Fruit fly (Drosophila melanogaster): Measurements from ENCODE around the gene dos.

dos gene

dm6 chr3L:2581343-2581825 is 7.8 kb upstream of the dos start:
- TF ChIP-seq CG8478 (optimal IDR thresholded peaks at IDR 0.05) (no peak), usp (GFP tag; optimal IDR thresholded peaks at IDR 0.05) (no peak), EcR (GFP tag; optimal IDR thresholded peaks at IDR 0.05) (no peak), pan (optimal IDR thresholded peaks at IDR 0.05) (no peak), Dll (optimal IDR thresholded peaks at IDR 0.05) (no peak), psq (optimal IDR thresholded peaks at IDR 0.05) (no peak)

- no peak for TF ChIP-seq psq (optimal IDR thresholded peaks at IDR 0.05)
- TF ChIP-seq usp (GFP tag; optimal IDR thresholded peaks at IDR 0.05): no peak
- no peak for TF ChIP-seq CG8478 (optimal IDR thresholded peaks at IDR 0.05)
- TF ChIP-seq Dll (optimal IDR thresholded peaks at IDR 0.05): no peak
- TF ChIP-seq pan (optimal IDR thresholded peaks at IDR 0.05): no peak
- TF ChIP-seq EcR (GFP tag; optimal IDR thresholded peaks at IDR 0.05): no peak
These were observed 7.4 kb upstream of the dos start for dm6 chr3L:2581857-2582256.

dm6 chr3L:2582290-2582689 is 6.9 kb upstream of the dos start:
- no peak for TF ChIP-seq EcR (GFP tag; optimal IDR thresholded peaks at IDR 0.05)

- TF ChIP-seq EcR (GFP tag; optimal IDR thresholded peaks at IDR 0.05): peak in 1 of 2 experiments; percentile 42
- no peak for TF ChIP-seq psq (optimal IDR thresholded peaks at IDR 0.05)
These were observed 6.3 kb upstream of the dos start for dm6 chr3L:2582753-2583536.

dm6 chr3L:2583537-2583870 is 5.7 kb upstream of the dos start:
- TF ChIP-seq EcR (GFP tag; optimal IDR thresholded peaks at IDR 0.05) (peak in 1 of 2 experiments; percentile 60), CG8478 (optimal IDR thresholded peaks at IDR 0.05) (no peak)

dm6 chr3L:2584119-2584805 is 5.0 kb upstream of the dos start:
- TF ChIP-seq psq (optimal IDR thresholded peaks at IDR 0.05): no peak
- TF ChIP-seq EcR (GFP tag; optimal IDR thresholded peaks at IDR 0.05): peak in 1 of 2 experiments; percentile 59

dm6 chr3L:2584827-2585226 is 4.4 kb upstream of the dos start:
- TF ChIP-seq EcR (GFP tag; optimal IDR thresholded peaks at IDR 0.05) (no peak), Dll (optimal IDR thresholded peaks at IDR 0.05) (no peak), usp (GFP tag; optimal IDR thresholded peaks at IDR 0.05) (no peak), pan (optimal IDR thresholded peaks at IDR 0.05) (no peak), CG8478 (optimal IDR thresholded peaks at IDR 0.05) (no peak), psq (optimal IDR thresholded peaks at IDR 0.05) (no peak)

- TF ChIP-seq Dll (optimal IDR thresholded peaks at IDR 0.05) (no peak), EcR (GFP tag; optimal IDR thresholded peaks at IDR 0.05) (no peak), pan (optimal IDR thresholded peaks at IDR 0.05) (no peak), CG8478 (optimal IDR thresholded peaks at IDR 0.05) (peak; percentile 7), usp (GFP tag; optimal IDR thresholded peaks at IDR 0.05) (no peak)
These were observed 3.1 kb upstream of the dos start, which contains the start of gene msn for dm6 chr3L:2585794-2586741. msn (minus strand) TSS chr3L:2586540.

- TF ChIP-seq Dll (optimal IDR thresholded peaks at IDR 0.05): no peak
- TF ChIP-seq pan (optimal IDR thresholded peaks at IDR 0.05): no peak
- no peak for TF ChIP-seq usp (GFP tag; optimal IDR thresholded peaks at IDR 0.05)
- TF ChIP-seq CG8478 (optimal IDR thresholded peaks at IDR 0.05): no peak
- TF ChIP-seq psq (optimal IDR thresholded peaks at IDR 0.05): no peak
- no peak for TF ChIP-seq EcR (GFP tag; optimal IDR thresholded peaks at IDR 0.05)
These were observed 2.2 kb upstream of the dos start, which contains the start of gene RpL8 for dm6 chr3L:2586804-2587561. RpL8 (plus strand) TSS chr3L:2587456.

dm6 chr3L:2587562-2587918 is 1.7 kb upstream of the dos start:
- TF ChIP-seq usp (GFP tag; optimal IDR thresholded peaks at IDR 0.05): no peak
- TF ChIP-seq pan (optimal IDR thresholded peaks at IDR 0.05): no peak

- no peak for TF ChIP-seq CG8478 (optimal IDR thresholded peaks at IDR 0.05)
- no peak for TF ChIP-seq Dll (optimal IDR thresholded peaks at IDR 0.05)
- no peak for TF ChIP-seq EcR (GFP tag; optimal IDR thresholded peaks at IDR 0.05)
- TF ChIP-seq pan (optimal IDR thresholded peaks at IDR 0.05): no peak
These were observed 908 bp upstream of the dos start for dm6 chr3L:2588306-2588705.
